Worm (Caenorhabditis elegans): Measurements from ENCODE around the gene oac-49.

DNA sequence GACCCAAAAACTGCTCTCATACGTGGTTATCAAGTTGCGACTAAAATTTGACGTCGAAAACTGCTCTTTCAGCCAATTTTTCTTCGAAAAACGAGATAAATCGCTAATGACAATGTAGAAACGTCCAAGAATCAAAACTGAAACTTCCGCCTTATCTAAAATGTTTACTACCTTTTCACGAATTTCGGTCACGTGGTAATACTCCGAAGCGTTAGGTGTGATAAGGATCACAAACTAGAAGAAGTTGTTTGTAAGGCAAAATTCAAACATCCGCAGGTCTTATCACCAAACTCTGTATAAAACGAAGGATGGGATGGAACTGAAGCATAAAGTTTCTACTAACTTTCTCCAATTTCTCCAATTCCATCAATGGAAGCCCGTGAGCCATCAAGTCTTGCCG lies 12.6 kb downstream of the oac-49 start, which contains the start of gene sqst-3:
- TF ChIP-seq ama-1 (optimal IDR thresholded peaks at IDR 0.05) = no peak
- no peak for TF ChIP-seq tbx-11 (GFP tag; IDR thresholded peaks at IDR 0.05)
- no peak for TF ChIP-seq ceh-36 (tag; optimal IDR thresholded peaks at IDR 0.05)
- no peak for TF ChIP-seq ets-7 (tag; optimal IDR thresholded peaks at IDR 0.05)
- no peak for TF ChIP-seq F13C5.2 (tag; optimal IDR thresholded peaks at IDR 0.05)
- no peak for TF ChIP-seq hmg-4 (GFP tag; optimal IDR thresholded peaks at IDR 0.05)
- TF ChIP-seq hmbx-1 (tag; optimal IDR thresholded peaks at IDR 0.05) = no peak
- no peak for TF ChIP-seq flt-1 (GFP tag; IDR thresholded peaks at IDR 0.05)
